Worm (Caenorhabditis elegans) whole organism, midembryonic: ENCODE data around the gene Y70C5A.4.

Experiments used
- T22C8.4 ChIP-seq: fragments of 200-800 bp; sonication (Bioruptor generic); IDR thresholded peaks from 2 replicates; pipeline ENCODE4 v1.3.6; 2022; ENCODE audit warnings: missing genetic modification characterization, missing compliant biosample characterization
- cog-1 ChIP-seq: sonication (generic microtip); optimal IDR thresholded peaks from 2 replicates; lab custom pipeline; 2016; ENCODE audit warnings: missing genetic modification characterization, missing compliant biosample characterization
- flt-1 ChIP-seq: fragments of 200-800 bp; sonication (Bioruptor generic); IDR thresholded peaks from 2 replicates; pipeline ENCODE4 v1.3.6; 2022; ENCODE audit warnings: missing genetic modification characterization, missing compliant biosample characterization
- klf-2 ChIP-seq: fragments of 200-800 bp; sonication (Bioruptor generic); conservative IDR thresholded peaks from 2 replicates; pipeline ENCODE4 v1.3.6; 2022; ENCODE audit warnings: missing genetic modification reagents, missing genetic modification characterization, missing compliant biosample characterization
- med-1 ChIP-seq: sonication (generic microtip); optimal IDR thresholded peaks from 2 replicates; lab custom pipeline; 2017; ENCODE audit warnings: missing genetic modification characterization, mild to moderate bottlenecking, missing compliant biosample characterization, antibody characterized with exemption, missing genetic modification reagents; ENCODE audit not compliant: insufficient read depth
- tab-1 ChIP-seq: fragments of 200-800 bp; sonication (Bioruptor generic); IDR thresholded peaks from 2 replicates; pipeline ENCODE4 v1.3.6; 2022; ENCODE audit warnings: missing genetic modification characterization, missing compliant biosample characterization
- ztf-23 ChIP-seq: fragments of 200-800 bp; sonication (Bioruptor generic); IDR thresholded peaks from 2 replicates; pipeline ENCODE4 v1.3.6; 2022; ENCODE audit warnings: missing genetic modification reagents, missing genetic modification characterization, missing compliant biosample characterization
- ztf-29 ChIP-seq: fragments of 200-800 bp; sonication (Bioruptor generic); IDR thresholded peaks from 2 replicates; pipeline ENCODE4 v1.3.6; 2022; ENCODE audit warnings: missing genetic modification reagents, missing genetic modification characterization, missing compliant biosample characterization

ce11 chrV:16622754-16623261, 5.2 kb downstream of the Y70C5A.4 start, which contains the start of gene Y70C5A.2:
- TF ChIP-seq tab-1 (GFP tag; lab: Robert Waterston, UW) (no peak), ztf-23 (GFP tag; lab: Robert Waterston, UW) (no peak), cog-1 (tag; lab: Kevin White, UChicago) (no peak), flt-1 (GFP tag; lab: Robert Waterston, UW) (no peak), klf-2 (GFP tag; lab: Robert Waterston, UW) (no peak), med-1 (no peak), ztf-29 (GFP tag; lab: Robert Waterston, UW) (no peak), T22C8.4 (GFP tag; lab: Robert Waterston, UW) (no peak)
